Fruit fly (Drosophila melanogaster): Measurements from ENCODE around the gene tio.

DNA sequence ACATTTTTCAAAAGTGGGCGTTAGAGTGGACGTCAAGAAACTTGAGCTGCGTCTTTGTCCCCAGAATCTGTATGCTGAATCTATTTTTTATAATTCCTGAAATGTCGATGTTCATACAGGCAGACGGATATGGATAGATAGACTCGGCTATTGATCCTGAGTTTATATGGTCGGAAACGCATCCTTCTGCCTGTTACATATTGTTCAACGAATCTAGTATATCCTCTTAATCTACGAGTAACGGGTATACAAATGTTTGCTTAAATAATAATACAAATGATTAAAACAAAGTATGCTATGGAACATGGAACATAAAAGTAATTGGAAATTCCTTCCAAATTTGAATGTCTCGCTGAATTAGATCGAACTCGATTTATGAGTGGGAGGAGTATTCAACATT, 51.8 kb downstream of the tio start, which contains the start of gene tplus3a:
- TF ChIP-seq toe (GFP tag; optimal IDR thresholded peaks at IDR 0.05) (no peak), CG33017 (tag; optimal IDR thresholded peaks at IDR 0.05) (no peak), cnc (optimal IDR thresholded peaks at IDR 0.05) (no peak), Mnt (GFP tag; optimal IDR thresholded peaks at IDR 0.05) (no peak), CG1620 (GFP tag; optimal IDR thresholded peaks at IDR 0.05) (no peak), Clk (GFP tag; optimal IDR thresholded peaks at IDR 0.05) (no peak), CG11617 (GFP tag; optimal IDR thresholded peaks at IDR 0.05) (no peak), kay (GFP tag; ENCODE audit: borderline replicate concordance) (no peak), Crg-1 (GFP tag; optimal IDR thresholded peaks at IDR 0.05) (no peak), CG5204 (GFP tag; optimal IDR thresholded peaks at IDR 0.05) (no peak), Hr96 (GFP tag; optimal IDR thresholded peaks at IDR 0.05) (no peak), tj (GFP tag; optimal IDR thresholded peaks at IDR 0.05) (no peak), CG14711 (tag; optimal IDR thresholded peaks at IDR 0.05) (no peak)
